Worm (Caenorhabditis elegans): Measurements from ENCODE around the gene vab-7.

- no peak for TF ChIP-seq nhr-11 (tag; optimal IDR thresholded peaks at IDR 0.05)
- no peak for TF ChIP-seq nhr-28 (tag; optimal IDR thresholded peaks at IDR 0.05)
- no peak for TF ChIP-seq unc-62 (GFP tag; optimal IDR thresholded peaks at IDR 0.05)
- TF ChIP-seq sea-2 (GFP tag; optimal IDR thresholded peaks at IDR 0.05), result no peak
- TF ChIP-seq snpc-4 (tag; optimal IDR thresholded peaks at IDR 0.05), result no peak
These were observed 1.3 kb downstream of the vab-7 start for ce11 chrIII:10921474-10921873.
